Worm (Caenorhabditis elegans): ENCODE results near the gene tmed-1.

ce11 chrIV:12114498-12114897, 36.5 kb upstream of the tmed-1 start:
- TF ChIP-seq dao-5 (tag; optimal IDR thresholded peaks at IDR 0.05) (no peak), him-1 (tag; optimal IDR thresholded peaks at IDR 0.05) (no peak)
